Fruit fly (Drosophila melanogaster): ENCODE data around the gene CG13895.
A peak's percentile ranks its signal among the peaks of the same experiment; 100 is the strongest.

Gene CG13895

DNA sequence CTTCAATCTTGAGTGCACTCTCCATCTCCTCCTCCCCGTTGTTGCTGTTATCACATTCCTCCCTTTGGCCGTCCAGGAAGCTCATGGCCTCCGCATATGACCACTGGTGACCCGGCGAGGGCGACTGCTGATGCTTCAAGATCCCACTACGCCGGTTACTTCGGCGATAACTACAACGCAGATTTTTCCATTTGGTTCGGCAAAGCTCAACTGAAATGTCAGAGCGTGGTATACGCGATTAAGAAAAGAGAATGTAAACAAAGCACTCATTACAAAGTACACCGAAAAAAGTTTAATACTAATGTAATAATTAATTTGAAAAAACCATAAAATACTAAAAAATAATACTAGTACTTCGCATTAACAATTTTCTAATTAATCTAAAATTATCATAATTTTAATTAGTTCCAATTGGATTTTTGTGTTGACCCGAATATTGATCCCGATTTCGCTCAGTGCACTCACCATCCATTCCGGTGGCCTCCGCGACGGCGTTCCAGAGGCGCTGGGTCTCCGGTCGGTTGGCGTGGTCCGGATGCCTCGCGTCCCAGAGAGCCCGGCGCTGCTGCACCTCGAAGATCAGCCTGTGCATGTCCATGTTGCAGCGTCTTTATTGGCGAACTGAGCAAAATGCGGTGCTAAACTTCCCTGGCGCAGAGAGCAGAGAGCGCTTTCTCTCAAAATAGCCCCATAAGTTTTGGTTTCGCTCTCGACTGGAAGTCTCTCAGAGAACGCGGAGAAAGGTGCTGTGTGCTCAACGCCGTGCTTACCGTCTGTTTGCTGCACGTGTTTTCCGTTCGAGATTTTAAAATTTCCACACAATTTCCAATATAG, 30.7 kb upstream of the CG13895 start (continued):
- no peak for TF ChIP-seq CG6791 (GFP tag; IDR thresholded peaks at IDR 0.05; ENCODE audit: partially characterized antibody)
- TF ChIP-seq repo (GFP tag; optimal IDR thresholded peaks at IDR 0.05), result no peak
- peak; percentile 80 for TF ChIP-seq CG4404 (GFP tag; IDR thresholded peaks at IDR 0.05)
- peak; percentile 78 for TF ChIP-seq Gug (GFP tag; IDR thresholded peaks at IDR 0.05)
- TF ChIP-seq Pdp1 (GFP tag; optimal IDR thresholded peaks at IDR 0.05), result peak; percentile 66 to 75
- no peak for TF ChIP-seq CG14860 (GFP tag; IDR thresholded peaks at IDR 0.05; ENCODE audit: partially characterized antibody)
- TF ChIP-seq D (optimal IDR thresholded peaks at IDR 0.05), result no peak
- peak; percentile 94 for TF ChIP-seq D (GFP tag; optimal IDR thresholded peaks at IDR 0.05)
- TF ChIP-seq CG9797 (GFP tag; optimal IDR thresholded peaks at IDR 0.05), result peak; percentile 17
- TF ChIP-seq sna (GFP tag; IDR thresholded peaks at IDR 0.05; ENCODE audit: partially characterized antibody), result no peak
- peak; percentile 80 for TF ChIP-seq sug (tag; optimal IDR thresholded peaks at IDR 0.05)
- peak; percentile 64 for TF ChIP-seq CG1792 (GFP tag; optimal IDR thresholded peaks at IDR 0.05)
- TF ChIP-seq amos (GFP tag; IDR thresholded peaks at IDR 0.05; ENCODE audit: partially characterized antibody), result no peak
- peak; percentile 92 for TF ChIP-seq fd96Cb (tag; optimal IDR thresholded peaks at IDR 0.05)
- TF ChIP-seq CG10274 (GFP tag; optimal IDR thresholded peaks at IDR 0.05), result peak; percentile 75
- peak; percentile 75; the same call in 1 of the 3 replicates for TF ChIP-seq CG6175 (GFP tag; IDR thresholded peaks at IDR 0.05)
- TF ChIP-seq CG8478 (optimal IDR thresholded peaks at IDR 0.05), result no peak
- peak; percentile 83 for TF ChIP-seq HmgZ (tag; optimal IDR thresholded peaks at IDR 0.05)
- TF ChIP-seq dimm (GFP tag; IDR thresholded peaks at IDR 0.05), result peak; percentile 74
- no peak for TF ChIP-seq h (optimal IDR thresholded peaks at IDR 0.05)
- peak; percentile 78 for TF ChIP-seq CG18476 (GFP tag; optimal IDR thresholded peaks at IDR 0.05)
- peak; percentile 87 for TF ChIP-seq kah (GFP tag; optimal IDR thresholded peaks at IDR 0.05)
- peak; percentile 91 for TF ChIP-seq CG11695 (GFP tag; IDR thresholded peaks at IDR 0.05)
- no peak for TF ChIP-seq ab (GFP tag; optimal IDR thresholded peaks at IDR 0.05)
- peak; percentile 93 for TF ChIP-seq Ets65A (GFP tag)
- TF ChIP-seq row (GFP tag; IDR thresholded peaks at IDR 0.05), result peak; percentile 93
- peak; percentile 37 for TF ChIP-seq Bdp1 (GFP tag; optimal IDR thresholded peaks at IDR 0.05)
- peak; percentile 75 for TF ChIP-seq Rx (GFP tag; IDR thresholded peaks at IDR 0.05)
- peak; percentile 94 for TF ChIP-seq CG6254 (GFP tag; optimal IDR thresholded peaks at IDR 0.05)
- peak; percentile 80 for TF ChIP-seq gsb (GFP tag; IDR thresholded peaks at IDR 0.05)
- TF ChIP-seq oc (tag; optimal IDR thresholded peaks at IDR 0.05), result peak; percentile 91
- peak; percentile 59; the same call in 1 of the 2 replicates for TF ChIP-seq dati (GFP tag; IDR thresholded peaks at IDR 0.05)
- TF ChIP-seq E2f2 (GFP tag; IDR thresholded peaks at IDR 0.05), result peak; percentile 75
- peak; percentile 79 for TF ChIP-seq CG11696 (GFP tag; IDR thresholded peaks at IDR 0.05)
- TF ChIP-seq CG15073 (GFP tag; optimal IDR thresholded peaks at IDR 0.05), result peak; percentile 40
- no peak for TF ChIP-seq CG16779 (GFP tag; IDR thresholded peaks at IDR 0.05)
- peak; percentile 5 for TF ChIP-seq zfh2 (GFP tag; optimal IDR thresholded peaks at IDR 0.05)
- no peak for TF ChIP-seq abd-A (tag; optimal IDR thresholded peaks at IDR 0.05)
- peak; percentile 83 for TF ChIP-seq CG8290 (GFP tag; optimal IDR thresholded peaks at IDR 0.05)
- TF ChIP-seq CG8290 (tag; optimal IDR thresholded peaks at IDR 0.05), result peak; percentile 44 to 69
- peak; percentile 60 for TF ChIP-seq CTCF (GFP tag; optimal IDR thresholded peaks at IDR 0.05)
- peak in 1 of 2 experiments; percentile 66 for TF ChIP-seq insv (GFP tag; optimal IDR thresholded peaks at IDR 0.05)
- TF ChIP-seq scrt (GFP tag; optimal IDR thresholded peaks at IDR 0.05), result peak; percentile 81
- TF ChIP-seq salm (tag; optimal IDR thresholded peaks at IDR 0.05), result peak; percentile 90
- TF ChIP-seq CG8944 (GFP tag; optimal IDR thresholded peaks at IDR 0.05), result peak; percentile 42
- TF ChIP-seq CG17829 (tag; optimal IDR thresholded peaks at IDR 0.05), result peak; percentile 96
- peak; percentile 92 for TF ChIP-seq Ssrp (tag; optimal IDR thresholded peaks at IDR 0.05)
- TF ChIP-seq zfh1 (GFP tag; IDR thresholded peaks at IDR 0.05), result peak; percentile 94
- TF ChIP-seq unc-4 (GFP tag; IDR thresholded peaks at IDR 0.05; ENCODE audit: partially characterized antibody), result no peak
- peak; percentile 73 for TF ChIP-seq psq (GFP tag; optimal IDR thresholded peaks at IDR 0.05)
- TF ChIP-seq CG7745 (tag; optimal IDR thresholded peaks at IDR 0.05), result peak; percentile 24

Measured in whole organism, embryonic.